Fruit fly (Drosophila melanogaster) whole organism, pupa: Measurements from ENCODE around the gene CG33090.

ENCODE experiments used
- CG32121 ChIP-seq: fragments of 200-800 bp; sonication (Bioruptor generic); IDR thresholded peaks from 2 replicates; pipeline ENCODE4 v1.3.6; 2022; ENCODE audit warnings: missing biosample characterization, missing genetic modification characterization
- CG4496 ChIP-seq: fragments of 200-800 bp; sonication (Bioruptor generic); IDR thresholded peaks from 3 replicates; pipeline ENCODE4 v1.3.6; 2022; ENCODE audit warnings: missing biosample characterization, missing genetic modification characterization
- EcR ChIP-seq: fragments of 200-800 bp; sonication (Bioruptor generic); optimal IDR thresholded peaks from 3 replicates; lab custom pipeline; 2019; ENCODE audit warnings: missing biosample characterization, missing genetic modification characterization, mild to moderate bottlenecking, moderate library complexity, missing genetic modification reagents
- Ets98B ChIP-seq: fragments of 200-800 bp; sonication (Bioruptor generic); IDR thresholded peaks from 2 replicates; pipeline ENCODE4 v1.3.6; 2022; ENCODE audit warnings: missing biosample characterization, missing genetic modification characterization
- fd96Ca ChIP-seq: fragments of 200-800 bp; sonication (Bioruptor generic); IDR thresholded peaks from 3 replicates; pipeline ENCODE4 v1.3.6; 2022; ENCODE audit warnings: missing biosample characterization, missing genetic modification characterization
- gl ChIP-seq: fragments of 200-800 bp; sonication (Bioruptor generic); optimal IDR thresholded peaks from 2 replicates; lab custom pipeline; 2018; ENCODE audit warnings: missing biosample characterization, mild to moderate bottlenecking, missing genetic modification characterization
- rn ChIP-seq: fragments of 200-800 bp; sonication (Bioruptor generic); IDR thresholded peaks from 2 replicates; pipeline ENCODE4 v1.3.6; 2022; ENCODE audit warnings: missing biosample characterization, missing genetic modification characterization

dm6 chr2L:14316704-14317103, 17.3 kb upstream of the CG33090 start:
- TF ChIP-seq fd96Ca (no peak), EcR (GFP tag; lab: Kevin White, UChicago) (no peak), rn (GFP tag; lab: Robert Waterston, UW) (no peak), CG4496 (GFP tag; lab: Robert Waterston, UW) (no peak), Ets98B (no peak), CG32121 (GFP tag; lab: Robert Waterston, UW) (no peak), gl (no peak)
